Fruit fly (Drosophila melanogaster) whole organism, adult: ENCODE data around the gene dbe.

Source experiments
- CG11617 ChIP-seq: fragments of 200-800 bp; sonication (Bioruptor generic); optimal IDR thresholded peaks from 2 replicates; lab custom pipeline; 2017; ENCODE audit warnings: mild to moderate bottlenecking, missing biosample characterization, missing genetic modification reagents, missing genetic modification characterization
- CG12768 ChIP-seq: fragments of 200-800 bp; sonication (Bioruptor generic); optimal IDR thresholded peaks from 2 replicates; lab custom pipeline; 2017; ENCODE audit warnings: missing biosample characterization, missing genetic modification characterization, mild to moderate bottlenecking, moderate library complexity, missing genetic modification reagents
- CG14711 ChIP-seq: fragments of 200-800 bp; sonication (Bioruptor generic); optimal IDR thresholded peaks from 2 replicates; lab custom pipeline; 2018; ENCODE audit warnings: missing biosample characterization, mild to moderate bottlenecking, missing genetic modification characterization, moderate library complexity
- CG1620 ChIP-seq: fragments of 200-800 bp; sonication (Bioruptor generic); optimal IDR thresholded peaks from 2 replicates; lab custom pipeline; 2016; ENCODE audit warnings: missing biosample characterization, missing genetic modification characterization
- CG33017 ChIP-seq: fragments of 200-800 bp; sonication (Bioruptor generic); optimal IDR thresholded peaks from 2 replicates; lab custom pipeline; 2018; ENCODE audit warnings: missing biosample characterization, mild to moderate bottlenecking, missing genetic modification characterization, moderate library complexity
- CG5204 ChIP-seq: fragments of 200-800 bp; sonication (Bioruptor generic); optimal IDR thresholded peaks from 2 replicates; lab custom pipeline; 2016; ENCODE audit warnings: missing biosample characterization, missing genetic modification characterization
- CG7045 ChIP-seq: fragments of 200-800 bp; sonication (Bioruptor generic); optimal IDR thresholded peaks from 2 replicates; lab custom pipeline; 2017; ENCODE audit warnings: missing biosample characterization, mild to moderate bottlenecking, missing genetic modification characterization
- CG7101 ChIP-seq: fragments of 200-800 bp; sonication (Bioruptor generic); optimal IDR thresholded peaks from 2 replicates; lab custom pipeline; 2018; ENCODE audit warnings: missing biosample characterization, mild to moderate bottlenecking, missing genetic modification characterization, moderate library complexity
- Clk ChIP-seq: fragments of 200-800 bp; sonication (Bioruptor generic); optimal IDR thresholded peaks from 2 replicates; lab custom pipeline; 2017; ENCODE audit warnings: missing biosample characterization, missing genetic modification characterization
- Crg-1 ChIP-seq: fragments of 200-800 bp; sonication (Bioruptor generic); optimal IDR thresholded peaks from 2 replicates; lab custom pipeline; 2016; ENCODE audit warnings: missing biosample characterization, missing genetic modification characterization
- Hr96 ChIP-seq: fragments of 200-800 bp; sonication (Bioruptor generic); optimal IDR thresholded peaks from 2 replicates; lab custom pipeline; 2016; ENCODE audit warnings: missing biosample characterization, missing genetic modification characterization
- Mnt ChIP-seq: fragments of 200-800 bp; sonication (Bioruptor generic); optimal IDR thresholded peaks from 2 replicates; lab custom pipeline; 2016; ENCODE audit warnings: missing biosample characterization, mild to moderate bottlenecking, missing genetic modification characterization
- bab1 ChIP-seq: fragments of 200-800 bp; sonication (Bioruptor generic); optimal IDR thresholded peaks from 3 replicates; lab custom pipeline; 2019; ENCODE audit warnings: missing biosample characterization, mild to moderate bottlenecking, missing genetic modification characterization, moderate library complexity
- cic ChIP-seq: fragments of 200-800 bp; sonication (Bioruptor generic); optimal IDR thresholded peaks from 2 replicates; lab custom pipeline; 2017; ENCODE audit warnings: missing biosample characterization, mild to moderate bottlenecking, missing genetic modification characterization, moderate library complexity
- cnc ChIP-seq, 2 experiments: fragments of >200 bp; optimal IDR thresholded peaks; 2 replicates each; lab custom pipeline; 2017
- kay ChIP-seq: fragments of 200-800 bp; sonication (Bioruptor generic); peaks from one replicate; lab custom pipeline; 2016; ENCODE audit warnings: missing biosample characterization, missing genetic modification characterization, borderline replicate concordance
- ovo ChIP-seq: fragments of 200-800 bp; sonication (Bioruptor generic); optimal IDR thresholded peaks from 2 replicates; lab custom pipeline; 2016; ENCODE audit warnings: missing biosample characterization, missing genetic modification characterization
- pad ChIP-seq: fragments of 200-800 bp; sonication (Bioruptor generic); optimal IDR thresholded peaks from 3 replicates; lab custom pipeline; 2017; ENCODE audit warnings: missing biosample characterization, missing genetic modification characterization, mild to moderate bottlenecking, moderate library complexity, missing genetic modification reagents
- tj ChIP-seq: fragments of 200-800 bp; sonication (Bioruptor generic); optimal IDR thresholded peaks from 3 replicates; lab custom pipeline; 2017; ENCODE audit warnings: missing biosample characterization, mild to moderate bottlenecking, missing genetic modification characterization, moderate library complexity
- toe ChIP-seq: fragments of 200-800 bp; sonication (Bioruptor generic); optimal IDR thresholded peaks from 2 replicates; lab custom pipeline; 2016; ENCODE audit warnings: missing biosample characterization, missing genetic modification characterization

Gene dbe

dm6 chr2L:840716-841115 is 28.9 kb downstream of the dbe start:
- no peak for TF ChIP-seq Clk (GFP tag; lab: Kevin White, UChicago)
- TF ChIP-seq CG1620 (GFP tag; lab: Kevin White, UChicago) = no peak
- no peak for TF ChIP-seq CG14711
- TF ChIP-seq CG7101 = no peak
- TF ChIP-seq pad (GFP tag; lab: Kevin White, UChicago) = no peak
- TF ChIP-seq Crg-1 = no peak
- no peak for TF ChIP-seq CG11617 (GFP tag; lab: Kevin White, UChicago)
- no peak for TF ChIP-seq CG7045 (GFP tag; lab: Kevin White, UChicago)
- TF ChIP-seq bab1 = peak; percentile 10
- TF ChIP-seq Hr96 (GFP tag; lab: Kevin White, UChicago) = no peak
- peak; percentile 39 for TF ChIP-seq CG12768 (GFP tag; lab: Kevin White, UChicago)
- TF ChIP-seq cnc (optimal IDR thresholded peaks at IDR 0.05; lab: Kevin White, UChicago) = no peak
- TF ChIP-seq CG33017 (tag; lab: Kevin White, UChicago) = no peak
- no peak for TF ChIP-seq Mnt (GFP tag; lab: Kevin White, UChicago)
- TF ChIP-seq CG5204 (GFP tag; lab: Kevin White, UChicago) = no peak
- no peak for TF ChIP-seq toe (GFP tag; lab: Kevin White, UChicago)
- TF ChIP-seq cic = peak; percentile 63
- no peak for TF ChIP-seq ovo (GFP tag; lab: Kevin White, UChicago)
- peak; percentile 95 for TF ChIP-seq kay (GFP tag; lab: Kevin White, UChicago)
- TF ChIP-seq tj (GFP tag; lab: Kevin White, UChicago) = peak; percentile 98

- TF ChIP-seq CG7045 (GFP tag; lab: Kevin White, UChicago) (peak; percentile 19), ovo (GFP tag; lab: Kevin White, UChicago) (peak; percentile 19), CG12768 (GFP tag; lab: Kevin White, UChicago) (peak; percentile 25), Hr96 (GFP tag; lab: Kevin White, UChicago) (no peak), CG5204 (GFP tag; lab: Kevin White, UChicago) (no peak)
These were observed 29.6 kb downstream of the dbe start for dm6 chr2L:840022-840421.

dm6 chr2L:838786-839185 is 30.9 kb downstream of the dbe start:
- TF ChIP-seq cic = peak; percentile 5
- no peak for TF ChIP-seq CG7101
- no peak for TF ChIP-seq Hr96 (GFP tag; lab: Kevin White, UChicago)
- TF ChIP-seq CG11617 (GFP tag; lab: Kevin White, UChicago) = no peak

dm6 chr2L:837989-838388 is 31.7 kb downstream of the dbe start:
- no peak for TF ChIP-seq CG7101
- TF ChIP-seq CG14711 = no peak
- no peak for TF ChIP-seq toe (GFP tag; lab: Kevin White, UChicago)
- no peak for TF ChIP-seq CG11617 (GFP tag; lab: Kevin White, UChicago)
- no peak for TF ChIP-seq CG1620 (GFP tag; lab: Kevin White, UChicago)
- TF ChIP-seq tj (GFP tag; lab: Kevin White, UChicago) = no peak
- no peak for TF ChIP-seq Clk (GFP tag; lab: Kevin White, UChicago)
- TF ChIP-seq cic = no peak
- TF ChIP-seq pad (GFP tag; lab: Kevin White, UChicago) = no peak
- no peak for TF ChIP-seq Mnt (GFP tag; lab: Kevin White, UChicago)
- no peak for TF ChIP-seq Crg-1
- TF ChIP-seq CG12768 (GFP tag; lab: Kevin White, UChicago) = no peak
- no peak for TF ChIP-seq CG5204 (GFP tag; lab: Kevin White, UChicago)
- TF ChIP-seq ovo (GFP tag; lab: Kevin White, UChicago) = no peak

dm6 chr2L:827516-828362 is 41.9 kb downstream of the dbe start:
- TF ChIP-seq tj (GFP tag; lab: Kevin White, UChicago) = no peak
- peak; percentile 41 for TF ChIP-seq cic

- TF ChIP-seq toe (GFP tag; lab: Kevin White, UChicago) = no peak
- TF ChIP-seq ovo (GFP tag; lab: Kevin White, UChicago) = no peak
- TF ChIP-seq bab1 = no peak
- TF ChIP-seq Mnt (GFP tag; lab: Kevin White, UChicago) = no peak
- TF ChIP-seq Hr96 (GFP tag; lab: Kevin White, UChicago) = no peak
- no peak for TF ChIP-seq pad (GFP tag; lab: Kevin White, UChicago)
These were observed 42.6 kb downstream of the dbe start for dm6 chr2L:827049-827448.

- TF ChIP-seq toe (GFP tag; lab: Kevin White, UChicago) = no peak
These were observed 43.3 kb downstream of the dbe start for dm6 chr2L:826388-826787.
